Worm (Caenorhabditis elegans) whole organism, L3 larva: ENCODE measurements around the gene atf-4.

Source experiments
- R02D3.7 ChIP-seq: fragments of 150-350 bp; optimal IDR thresholded peaks from 2 replicates; lab custom pipeline; 2014; ENCODE audit warnings: missing biosample characterization, missing genetic modification characterization
- aly-2 ChIP-seq: fragments of 150-350 bp; optimal IDR thresholded peaks from 2 replicates; lab custom pipeline; 2014; ENCODE audit warnings: missing biosample characterization, missing genetic modification characterization
- ama-1 ChIP-seq: fragments of 150-350 bp; optimal IDR thresholded peaks from 2 replicates; lab custom pipeline; 2018
- egl-5 ChIP-seq: fragments of 150-350 bp; optimal IDR thresholded peaks from 2 replicates; lab custom pipeline; 2017; ENCODE audit warnings: missing biosample characterization, missing genetic modification reagents, missing genetic modification characterization, inconsistent platforms
- elt-1 ChIP-seq: fragments of 150-350 bp; optimal IDR thresholded peaks from 2 replicates; lab custom pipeline; 2014; ENCODE audit warnings: missing biosample characterization, missing genetic modification characterization
- elt-2 ChIP-seq: sonication (generic microtip); optimal IDR thresholded peaks from 2 replicates; lab custom pipeline; 2016; ENCODE audit warnings: missing genetic modification reagents, mild to moderate bottlenecking, missing genetic modification characterization, missing compliant biosample characterization
- jun-1 ChIP-seq: fragments of 150-350 bp; optimal IDR thresholded peaks from 2 replicates; lab custom pipeline; 2014; ENCODE audit warnings: missing biosample characterization, missing genetic modification reagents, missing genetic modification characterization
- lin-15B ChIP-seq: fragments of 150-350 bp; optimal IDR thresholded peaks from 2 replicates; lab custom pipeline; 2014; ENCODE audit warnings: missing biosample characterization, missing genetic modification characterization
- lin-39 ChIP-seq: fragments of 150-350 bp; optimal IDR thresholded peaks from 2 replicates; lab custom pipeline; 2018; ENCODE audit warnings: missing biosample characterization, missing genetic modification reagents, missing genetic modification characterization
- unc-39 ChIP-seq: sonication (generic microtip); optimal IDR thresholded peaks from 4 replicates; lab custom pipeline; 2017; ENCODE audit warnings: missing biosample characterization, missing genetic modification characterization
- unc-62 ChIP-seq: fragments of 150-350 bp; sonication (generic microtip); optimal IDR thresholded peaks from 4 replicates; lab custom pipeline; 2014; ENCODE audit warnings: missing biosample characterization, missing genetic modification reagents, missing genetic modification characterization
- ztf-11 ChIP-seq: fragments of 150-350 bp; optimal IDR thresholded peaks from 2 replicates; lab custom pipeline; 2014; ENCODE audit warnings: missing biosample characterization, missing genetic modification characterization

DNA sequence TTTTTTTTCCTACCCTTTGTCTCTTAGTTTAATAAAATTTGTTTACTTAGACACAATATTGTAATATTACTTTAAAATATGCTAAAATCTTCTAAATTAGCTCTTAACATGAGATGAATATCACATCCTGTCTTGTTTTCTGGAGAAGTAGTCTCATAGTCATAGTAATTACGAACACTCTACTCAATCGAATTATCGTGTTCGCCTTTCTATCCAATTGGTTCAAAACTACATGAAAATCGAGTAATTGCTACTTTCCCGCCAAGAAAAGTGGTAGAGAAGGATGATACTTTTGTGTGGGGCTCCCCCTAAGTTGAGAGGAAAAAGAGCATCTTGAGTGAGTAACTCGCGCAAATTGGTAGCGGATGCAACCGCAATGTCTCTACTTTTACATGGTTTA is 32.5 kb downstream of the atf-4 start:
- no peak for TF ChIP-seq ama-1 (lab: Kevin White, UChicago)
- no peak for TF ChIP-seq R02D3.7
- no peak for TF ChIP-seq lin-39 (tag; lab: Kevin White, UChicago)
- TF ChIP-seq egl-5 (tag; lab: Kevin White, UChicago) = no peak
- TF ChIP-seq ztf-11 (tag; lab: Kevin White, UChicago) = no peak
- no peak for TF ChIP-seq unc-62 (GFP tag; lab: Kevin White, UChicago)
- no peak for TF ChIP-seq jun-1 (tag; lab: Kevin White, UChicago)
- no peak for TF ChIP-seq elt-2 (tag; lab: Kevin White, UChicago)
- TF ChIP-seq lin-15B (tag; lab: Kevin White, UChicago) = no peak
- TF ChIP-seq aly-2 (tag; lab: Kevin White, UChicago) = no peak
- no peak for TF ChIP-seq elt-1 (tag; lab: Kevin White, UChicago)
- TF ChIP-seq unc-39 (tag; lab: Kevin White, UChicago) = no peak
